Fruit fly (Drosophila melanogaster) S2 (cell line): Measurements from ENCODE around the gene CG5515.

Experiments
- CG8478 ChIP-seq: fragments of >200 bp; optimal IDR thresholded peaks from 2 replicates; lab custom pipeline; 2018
- CTCF ChIP-seq, 2 experiments: fragments of >200 bp; optimal IDR thresholded peaks; 2 replicates each; lab custom pipeline; 2018

DNA sequence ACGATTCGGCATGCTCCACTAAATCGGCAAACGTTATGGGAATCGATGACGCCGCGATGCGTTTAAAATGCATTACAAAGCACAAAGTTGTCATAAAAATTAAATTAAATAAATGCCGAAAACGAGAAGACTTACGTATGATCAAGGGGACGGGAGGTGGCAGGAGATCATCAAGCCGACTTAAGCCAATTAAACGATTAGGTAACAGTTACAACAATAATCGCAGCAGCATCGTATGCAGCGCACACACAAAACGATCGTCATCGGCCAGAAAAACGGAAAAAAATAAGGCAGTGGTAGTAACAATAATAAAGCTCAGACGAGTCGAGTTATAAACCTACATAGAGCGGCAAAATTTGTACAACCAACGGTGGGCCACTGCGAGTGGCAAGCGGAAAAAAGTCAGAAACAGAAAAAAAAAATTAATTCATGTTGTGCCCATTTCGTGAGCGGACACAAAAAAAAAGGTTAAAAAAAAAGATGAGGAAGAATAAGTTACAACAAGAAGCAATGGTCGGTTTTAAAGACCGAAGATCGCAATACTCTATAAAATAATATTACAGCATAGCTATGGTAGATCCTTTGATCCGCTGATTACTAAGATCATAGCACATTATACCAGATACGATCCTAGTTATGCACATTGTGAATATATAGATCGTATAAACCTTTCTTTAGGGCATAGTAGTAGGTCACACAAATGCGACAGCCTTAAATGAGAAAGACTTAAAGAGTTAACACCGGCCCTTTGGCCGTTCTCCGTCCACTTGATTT lies 17.8 kb upstream of the CG5515 start:
- no peak for TF ChIP-seq CG8478 (lab: Kevin White, UChicago)
- no peak for TF ChIP-seq CTCF (optimal IDR thresholded peaks at IDR 0.05; lab: Kevin White, UChicago)
